Worm (Caenorhabditis elegans) whole organism, L1 larva: ENCODE measurements around the gene melo-3.

Source experiments
- C04F5.9 ChIP-seq: sonication (generic microtip); optimal IDR thresholded peaks from 2 replicates; lab custom pipeline; 2016; ENCODE audit warnings: missing genetic modification characterization, missing compliant biosample characterization
- C16A3.4 ChIP-seq: fragments of 150-350 bp; optimal IDR thresholded peaks from 2 replicates; lab custom pipeline; 2014; ENCODE audit warnings: missing biosample characterization, missing genetic modification characterization
- C34B4.2 ChIP-seq: sonication (generic microtip); optimal IDR thresholded peaks from 2 replicates; lab custom pipeline; 2017; ENCODE audit warnings: mild to moderate bottlenecking, missing genetic modification characterization, missing compliant biosample characterization
- F16B12.6 ChIP-seq: fragments of 150-350 bp; optimal IDR thresholded peaks from 2 replicates; lab custom pipeline; 2014; ENCODE audit warnings: missing biosample characterization, missing genetic modification characterization
- Y116A8C.19 ChIP-seq: sonication (generic microtip); optimal IDR thresholded peaks from 2 replicates; lab custom pipeline; 2016; ENCODE audit warnings: missing compliant biosample characterization, missing genetic modification characterization, borderline replicate concordance
- aha-1 ChIP-seq: fragments of 150-350 bp; optimal IDR thresholded peaks from 2 replicates; lab custom pipeline; 2014; ENCODE audit warnings: missing biosample characterization, missing genetic modification characterization
- aly-2 ChIP-seq: fragments of 150-350 bp; optimal IDR thresholded peaks from 2 replicates; lab custom pipeline; 2014; ENCODE audit warnings: missing biosample characterization, missing genetic modification characterization
- ama-1 ChIP-seq: fragments of 150-350 bp; optimal IDR thresholded peaks from 2 replicates; lab custom pipeline; 2014
- ceh-63 ChIP-seq: fragments of 200-800 bp; sonication (Bioruptor generic); optimal IDR thresholded peaks from 2 replicates; lab custom pipeline; 2018; ENCODE audit warnings: mild to moderate bottlenecking, missing genetic modification characterization, missing compliant biosample characterization
- ceh-8 ChIP-seq: fragments of 200-800 bp; sonication (Bioruptor generic); optimal IDR thresholded peaks from 2 replicates; lab custom pipeline; 2018; ENCODE audit warnings: mild to moderate bottlenecking, missing genetic modification characterization, moderate library complexity, missing compliant biosample characterization
- ceh-88 ChIP-seq: fragments of 200-800 bp; sonication (Bioruptor generic); IDR thresholded peaks from 2 replicates; pipeline ENCODE4 v1.3.6; 2022; ENCODE audit warnings: missing genetic modification characterization, missing compliant biosample characterization
- ceh-90 ChIP-seq: sonication (generic microtip); optimal IDR thresholded peaks from 2 replicates; lab custom pipeline; 2016; ENCODE audit warnings: missing genetic modification characterization, missing compliant biosample characterization
- ces-1 ChIP-seq: fragments of 150-350 bp; optimal IDR thresholded peaks from 2 replicates; lab custom pipeline; 2014; ENCODE audit warnings: missing biosample characterization, missing genetic modification reagents, missing genetic modification characterization
- dpl-1 ChIP-seq, 3 experiments: fragments of 150-350 bp in 2 of 3; sonication (generic microtip) in 1 of 3; optimal IDR thresholded peaks; 2 replicates each; lab custom pipeline; 2014 to 2017; ENCODE audit warnings: missing biosample characterization in 3 of 3, missing genetic modification characterization in 3 of 3, missing genetic modification reagents in 3 of 3
- dsc-1 ChIP-seq: sonication (generic microtip); optimal IDR thresholded peaks from 2 replicates; lab custom pipeline; 2016; ENCODE audit warnings: mild to moderate bottlenecking, missing genetic modification characterization, missing compliant biosample characterization
- efl-1 ChIP-seq, 4 experiments: fragments of 150-350 bp; optimal IDR thresholded peaks in 3 of 4; peaks in 1 of 4; 1 replicate in 1 of 4; 2 replicates in 3 of 4; lab custom pipeline; 2014; ENCODE audit warnings: missing biosample characterization in 2 of 4, missing genetic modification characterization in 2 of 4, missing genetic modification reagents in 2 of 4
- egl-13 ChIP-seq: sonication (generic microtip); optimal IDR thresholded peaks from 2 replicates; lab custom pipeline; 2016; ENCODE audit warnings: missing genotype, missing genetic modification reagents, missing genetic modification characterization, missing compliant biosample characterization
- ets-5 ChIP-seq: fragments of 200-800 bp; sonication (Bioruptor generic); IDR thresholded peaks from 2 replicates; pipeline ENCODE4 v1.3.6; 2022; ENCODE audit warnings: missing genetic modification characterization, missing compliant biosample characterization
- fkh-10 ChIP-seq: sonication (generic microtip); optimal IDR thresholded peaks from 2 replicates; lab custom pipeline; 2017; ENCODE audit warnings: missing biosample characterization, missing genetic modification reagents, missing genetic modification characterization
- fos-1 ChIP-seq: fragments of 150-350 bp; optimal IDR thresholded peaks from 2 replicates; lab custom pipeline; 2014; ENCODE audit warnings: missing biosample characterization, missing genetic modification characterization
- grh-1 ChIP-seq: fragments of 200-800 bp; sonication (Bioruptor generic); IDR thresholded peaks from 2 replicates; pipeline ENCODE4 v1.3.6; 2022; ENCODE audit warnings: missing genetic modification reagents, missing genetic modification characterization, missing compliant biosample characterization
- hlh-17 ChIP-seq: fragments of 200-800 bp; sonication (Bioruptor generic); optimal IDR thresholded peaks from 2 replicates; lab custom pipeline; 2018; ENCODE audit warnings: missing genetic modification characterization, mild to moderate bottlenecking, missing compliant biosample characterization, moderate library complexity, borderline replicate concordance
- hpl-2 ChIP-seq: fragments of 150-350 bp; optimal IDR thresholded peaks from 2 replicates; lab custom pipeline; 2014; ENCODE audit warnings: missing biosample characterization, missing genetic modification reagents, missing genetic modification characterization
- irx-1 ChIP-seq: sonication (generic microtip); optimal IDR thresholded peaks from 2 replicates; lab custom pipeline; 2016; ENCODE audit warnings: missing genetic modification characterization, missing compliant biosample characterization
- lin-14 ChIP-seq: fragments of 200-800 bp; sonication (Bioruptor generic); optimal IDR thresholded peaks from 2 replicates; lab custom pipeline; 2018; ENCODE audit warnings: mild to moderate bottlenecking, missing genetic modification characterization, moderate library complexity, missing compliant biosample characterization
- lin-15B ChIP-seq: fragments of 150-350 bp; sonication (generic microtip); optimal IDR thresholded peaks from 3 replicates; lab custom pipeline; 2014; ENCODE audit warnings: missing biosample characterization, missing genetic modification characterization
- lin-39 ChIP-seq: fragments of 150-350 bp; optimal IDR thresholded peaks from 2 replicates; lab custom pipeline; 2014; ENCODE audit warnings: missing biosample characterization, missing genetic modification reagents, missing genetic modification characterization
- lsy-2 ChIP-seq, 2 experiments: fragments of 150-350 bp; optimal IDR thresholded peaks; 2 replicates each; lab custom pipeline; 2014; ENCODE audit warnings: missing biosample characterization in 2 of 2, missing genetic modification characterization in 2 of 2
- mef-2 ChIP-seq: fragments of 150-350 bp; optimal IDR thresholded peaks from 2 replicates; lab custom pipeline; 2014; ENCODE audit warnings: missing biosample characterization, missing genetic modification characterization
- nhr-12 ChIP-seq: sonication (generic microtip); optimal IDR thresholded peaks from 2 replicates; lab custom pipeline; 2017; ENCODE audit warnings: missing biosample characterization, missing genetic modification characterization
- nhr-20 ChIP-seq: sonication (generic microtip); optimal IDR thresholded peaks from 2 replicates; lab custom pipeline; 2016; ENCODE audit warnings: mild to moderate bottlenecking, missing genetic modification characterization, missing compliant biosample characterization
- nhr-237 ChIP-seq: fragments of 150-350 bp; optimal IDR thresholded peaks from 2 replicates; lab custom pipeline; 2014; ENCODE audit warnings: missing biosample characterization, missing genetic modification characterization
- nhr-76 ChIP-seq: sonication (generic microtip); optimal IDR thresholded peaks from 2 replicates; lab custom pipeline; 2017; ENCODE audit warnings: missing biosample characterization, missing genetic modification characterization
- nhr-84 ChIP-seq: sonication (generic microtip); optimal IDR thresholded peaks from 2 replicates; lab custom pipeline; 2017; ENCODE audit warnings: missing biosample characterization, missing genetic modification characterization
- nhr-85 ChIP-seq: sonication (generic microtip); peaks from one replicate; lab custom pipeline; 2016; ENCODE audit warnings: missing genetic modification characterization, inconsistent platforms, missing compliant biosample characterization
- nhr-90 ChIP-seq: sonication (generic microtip); optimal IDR thresholded peaks from 2 replicates; lab custom pipeline; 2016; ENCODE audit warnings: mild to moderate bottlenecking, missing genetic modification characterization, missing compliant biosample characterization; ENCODE audit not compliant: poor library complexity
- pag-3 ChIP-seq: sonication (generic microtip); optimal IDR thresholded peaks from 2 replicates; lab custom pipeline; 2017; ENCODE audit warnings: missing genetic modification characterization, mild to moderate bottlenecking, missing compliant biosample characterization, antibody characterized with exemption, borderline replicate concordance; ENCODE audit not compliant: insufficient read depth
- pax-3 ChIP-seq: fragments of 200-800 bp; sonication (Bioruptor generic); optimal IDR thresholded peaks from 2 replicates; lab custom pipeline; 2018; ENCODE audit warnings: mild to moderate bottlenecking, missing genetic modification characterization, moderate library complexity, missing compliant biosample characterization
- rnt-1 ChIP-seq: sonication (generic microtip); optimal IDR thresholded peaks from 2 replicates; lab custom pipeline; 2016; ENCODE audit warnings: mild to moderate bottlenecking, missing genetic modification characterization, moderate library complexity, missing compliant biosample characterization
- skn-1 ChIP-seq: fragments of 150-350 bp; optimal IDR thresholded peaks from 2 replicates; lab custom pipeline; 2014; ENCODE audit warnings: missing biosample characterization, missing genetic modification characterization
- snpc-4 ChIP-seq: fragments of 150-350 bp; optimal IDR thresholded peaks from 2 replicates; lab custom pipeline; 2014; ENCODE audit warnings: missing biosample characterization, missing genetic modification characterization
- sox-4 ChIP-seq: sonication (generic microtip); optimal IDR thresholded peaks from 2 replicates; lab custom pipeline; 2016; ENCODE audit warnings: missing genetic modification characterization, missing compliant biosample characterization
- sptf-1 ChIP-seq: fragments of 150-350 bp; optimal IDR thresholded peaks from 2 replicates; lab custom pipeline; 2014; ENCODE audit warnings: missing biosample characterization, missing genetic modification characterization
- sup-37 ChIP-seq: fragments of 200-800 bp; sonication (Bioruptor generic); optimal IDR thresholded peaks from 2 replicates; lab custom pipeline; 2018; ENCODE audit warnings: mild to moderate bottlenecking, missing genetic modification characterization, missing compliant biosample characterization
- tbx-2 ChIP-seq: sonication (generic microtip); optimal IDR thresholded peaks from 2 replicates; lab custom pipeline; 2016; ENCODE audit warnings: missing genetic modification characterization, missing compliant biosample characterization
- unc-130 ChIP-seq: fragments of 150-350 bp; optimal IDR thresholded peaks from 2 replicates; lab custom pipeline; 2017; ENCODE audit warnings: missing biosample characterization, missing genetic modification characterization, inconsistent platforms
- unc-30 ChIP-seq: sonication (generic microtip); optimal IDR thresholded peaks from 2 replicates; lab custom pipeline; 2017; ENCODE audit warnings: missing biosample characterization, missing genetic modification characterization
- unc-62 ChIP-seq: fragments of 150-350 bp; optimal IDR thresholded peaks from 2 replicates; lab custom pipeline; 2014; ENCODE audit warnings: missing biosample characterization, missing genetic modification reagents, missing genetic modification characterization
- unc-86 ChIP-seq: sonication (generic microtip); optimal IDR thresholded peaks from 2 replicates; lab custom pipeline; 2016; ENCODE audit warnings: missing genetic modification characterization, missing compliant biosample characterization
- unc-98 ChIP-seq: fragments of 200-800 bp; sonication (Bioruptor generic); IDR thresholded peaks from 2 replicates; pipeline ENCODE4 v1.3.6; 2022; ENCODE audit warnings: missing genetic modification characterization, missing compliant biosample characterization
- vab-15 ChIP-seq: sonication (generic microtip); optimal IDR thresholded peaks from 2 replicates; lab custom pipeline; 2017; ENCODE audit warnings: missing genotype, mild to moderate bottlenecking, missing genetic modification characterization, missing compliant biosample characterization
- xbp-1 ChIP-seq: sonication (generic microtip); optimal IDR thresholded peaks from 2 replicates; lab custom pipeline; 2016; ENCODE audit warnings: missing genetic modification characterization, missing compliant biosample characterization
- ztf-11 ChIP-seq, 2 experiments: sonication (generic microtip); optimal IDR thresholded peaks; 2 replicates each; lab custom pipeline; 2016 to 2017; ENCODE audit warnings: missing genetic modification characterization in 2 of 2, missing biosample characterization in 1 of 2, missing compliant biosample characterization in 1 of 2
- ztf-4 ChIP-seq: fragments of 150-350 bp; optimal IDR thresholded peaks from 2 replicates; lab custom pipeline; 2014; ENCODE audit warnings: missing biosample characterization, missing genetic modification characterization

Gene melo-3

ce11 chrV:15083659-15084058, 47.0 kb upstream of the melo-3 start (continued):
- TF ChIP-seq unc-62 (GFP tag; lab: Kevin White, UChicago) (no peak), tbx-2 (tag; lab: Kevin White, UChicago) (no peak), sox-4 (tag; lab: Kevin White, UChicago) (no peak), nhr-84 (tag; lab: Kevin White, UChicago) (no peak), nhr-20 (peak; percentile 6), unc-30 (tag; lab: Kevin White, UChicago) (no peak), skn-1 (tag; lab: Kevin White, UChicago) (no peak), nhr-12 (tag; lab: Kevin White, UChicago) (no peak), lin-15B (tag; lab: Kevin White, UChicago) (no peak), ztf-4 (no peak), dpl-1 (GFP tag; optimal IDR thresholded peaks at IDR 0.05; lab: Kevin White, UChicago) (no peak), efl-1 (optimal IDR thresholded peaks at IDR 0.05; lab: Kevin White, UChicago) (no peak), efl-1 (GFP tag; optimal IDR thresholded peaks at IDR 0.05 in 1 of 2; lab: Kevin White, UChicago) (peak in 1 of 2 experiments; percentile 81), aha-1 (tag; lab: Kevin White, UChicago) (no peak), mef-2 (tag; lab: Kevin White, UChicago) (no peak), pax-3 (tag; lab: Kevin White, UChicago) (peak; percentile 30), fos-1 (tag; lab: Kevin White, UChicago) (no peak), ceh-63 (peak; percentile 48), vab-15 (no peak), ceh-8 (GFP tag; lab: Kevin White, UChicago) (no peak), unc-86 (tag; lab: Kevin White, UChicago) (no peak), dsc-1 (tag; lab: Kevin White, UChicago) (no peak), F16B12.6 (tag; lab: Kevin White, UChicago) (no peak), fkh-10 (GFP tag; lab: Kevin White, UChicago) (no peak), nhr-76 (tag; lab: Kevin White, UChicago) (no peak), unc-130 (tag; lab: Kevin White, UChicago) (no peak), grh-1 (GFP tag; lab: Robert Waterston, UW) (no peak), nhr-90 (tag; lab: Kevin White, UChicago) (no peak), lsy-2 (tag; optimal IDR thresholded peaks at IDR 0.05; lab: Kevin White, UChicago) (peak in 1 of 2 experiments; percentile 19), nhr-237 (no peak), irx-1 (no peak), hlh-17 (GFP tag; lab: Kevin White, UChicago) (no peak), ces-1 (no peak), C04F5.9 (no peak), C16A3.4 (tag; lab: Kevin White, UChicago) (no peak), lin-39 (tag; lab: Kevin White, UChicago) (no peak), unc-98 (GFP tag; lab: Robert Waterston, UW) (no peak), ceh-90 (tag; lab: Kevin White, UChicago) (no peak), ama-1 (lab: Kevin White, UChicago) (peak; percentile 93), pag-3 (tag; lab: Kevin White, UChicago) (no peak), hpl-2 (GFP tag; lab: Kevin White, UChicago) (no peak), Y116A8C.19 (tag; lab: Kevin White, UChicago) (no peak), aly-2 (tag; lab: Kevin White, UChicago) (peak; percentile 84), xbp-1 (tag; lab: Kevin White, UChicago) (no peak), sup-37 (GFP tag; lab: Kevin White, UChicago) (no peak), C34B4.2 (tag; lab: Kevin White, UChicago) (no peak), sptf-1 (tag; lab: Kevin White, UChicago) (no peak), ceh-88 (GFP tag; lab: Robert Waterston, UW) (no peak), ets-5 (no peak), nhr-85 (tag; lab: Kevin White, UChicago) (no peak), lin-14 (GFP tag; lab: Kevin White, UChicago) (no peak), ztf-11 (tag; optimal IDR thresholded peaks at IDR 0.05; lab: Kevin White, UChicago) (no peak), snpc-4 (tag; lab: Kevin White, UChicago) (no peak), egl-13 (tag; lab: Kevin White, UChicago) (no peak), rnt-1 (tag; lab: Kevin White, UChicago) (peak; percentile 18)
